Fruit fly (Drosophila melanogaster) Kc167 (cell line): Measurements from ENCODE around the gene PIG-F.

Experiments
- Myc ChIP-seq: fragments of >200 bp; optimal IDR thresholded peaks from 2 replicates; lab custom pipeline; 2017; ENCODE audit warnings: missing external identifiers
- Sin3A ChIP-seq: fragments of >200 bp; optimal IDR thresholded peaks from 2 replicates; lab custom pipeline; 2018; ENCODE audit warnings: missing external identifiers
- psq ChIP-seq: fragments of >200 bp; optimal IDR thresholded peaks from 2 replicates; lab custom pipeline; 2017; ENCODE audit warnings: missing external identifiers

dm6 chr3L:19618072-19618958 lies 6.1 kb downstream of the PIG-F start, which contains the start of gene asf1:
- TF ChIP-seq psq (no peak), Myc (lab: Kevin White, UChicago) (no peak), Sin3A (lab: Kevin White, UChicago) (no peak)
